Worm (Caenorhabditis elegans): ENCODE data around the gene kdin-1.

kdin-1 gene

DNA sequence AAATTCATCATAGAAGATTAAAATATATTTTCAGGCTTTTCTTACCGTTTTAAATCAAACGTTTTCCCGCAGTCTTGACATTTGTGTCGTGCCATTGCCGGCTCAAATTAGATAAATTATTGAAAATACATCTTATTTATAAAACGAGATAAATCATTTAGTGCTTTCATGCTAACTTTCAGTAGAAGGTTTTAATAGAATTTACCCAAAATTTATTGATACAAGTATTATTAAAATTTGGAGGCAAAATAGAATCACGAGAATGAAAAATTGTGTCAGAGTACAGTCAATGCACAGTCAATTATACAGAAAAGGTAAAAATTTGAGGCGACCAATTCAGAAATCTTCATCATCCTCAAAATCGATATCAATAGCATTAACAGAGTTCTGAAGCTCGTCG is 40.0 kb downstream of the kdin-1 start, which contains the start of gene Y5F2A.4:
Gene Y5F2A.4 (minus strand): TSS at position 101 of the 400 bp plus-strand sequence.
- TF ChIP-seq ceh-28 (tag; optimal IDR thresholded peaks at IDR 0.05) (no peak), nhr-77 (tag; optimal IDR thresholded peaks at IDR 0.05) (no peak), egl-27 (tag; optimal IDR thresholded peaks at IDR 0.05) (no peak), eor-1 (tag; optimal IDR thresholded peaks at IDR 0.05) (no peak), lsy-12 (tag; optimal IDR thresholded peaks at IDR 0.05) (no peak), nhr-67 (tag; optimal IDR thresholded peaks at IDR 0.05) (no peak), ceh-9 (tag; optimal IDR thresholded peaks at IDR 0.05) (no peak), hmg-11 (tag; optimal IDR thresholded peaks at IDR 0.05) (no peak), ZK546.5 (tag; optimal IDR thresholded peaks at IDR 0.05) (no peak), ama-1 (optimal IDR thresholded peaks at IDR 0.05) (no peak), pha-4 (tag; optimal IDR thresholded peaks at IDR 0.05) (no peak), sea-2 (GFP tag; optimal IDR thresholded peaks at IDR 0.05) (no peak), egl-5 (tag; optimal IDR thresholded peaks at IDR 0.05) (no peak)

DNA sequence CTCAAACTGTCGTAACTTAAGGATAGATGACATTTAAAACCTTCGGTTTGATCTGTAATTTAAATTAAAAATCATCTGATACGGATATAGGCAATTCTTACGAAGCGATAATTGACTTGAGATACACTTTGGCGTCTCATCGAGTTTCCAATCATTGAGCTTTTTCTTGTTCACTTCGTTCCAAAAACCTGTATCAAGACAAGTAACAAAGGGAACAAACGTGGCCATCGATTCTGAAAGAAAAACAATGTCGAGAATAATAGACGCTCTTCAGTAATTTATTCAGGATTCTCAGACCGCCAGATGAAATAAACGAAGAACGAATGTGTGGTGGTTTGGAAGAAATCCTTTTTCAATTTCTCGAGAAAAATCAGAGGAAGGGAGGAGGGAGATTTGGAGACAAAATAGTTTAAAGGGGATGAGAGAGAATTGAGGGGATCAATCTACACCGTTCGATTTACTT is 42.4 kb downstream of the kdin-1 start, which contains the start of gene atg-7:
Gene atg-7 (minus strand): TSS at position 233 of the 463 bp plus-strand sequence.
- TF ChIP-seq nhr-43 (tag; optimal IDR thresholded peaks at IDR 0.05; ENCODE audit: poor library complexity, severe bottlenecking) (no peak), ceh-82 (tag; optimal IDR thresholded peaks at IDR 0.05) (no peak), ama-1 (optimal IDR thresholded peaks at IDR 0.05) (peak; percentile 94), pha-4 (tag; optimal IDR thresholded peaks at IDR 0.05) (peak; percentile 13), fkh-2 (tag; optimal IDR thresholded peaks at IDR 0.05) (no peak), lin-39 (tag; optimal IDR thresholded peaks at IDR 0.05) (no peak), lsy-12 (tag; optimal IDR thresholded peaks at IDR 0.05) (peak; percentile 18), nhr-25 (tag; optimal IDR thresholded peaks at IDR 0.05) (no peak), nhr-11 (tag; optimal IDR thresholded peaks at IDR 0.05) (no peak), nhr-28 (tag; optimal IDR thresholded peaks at IDR 0.05) (no peak), tbx-2 (tag; optimal IDR thresholded peaks at IDR 0.05) (no peak)

DNA sequence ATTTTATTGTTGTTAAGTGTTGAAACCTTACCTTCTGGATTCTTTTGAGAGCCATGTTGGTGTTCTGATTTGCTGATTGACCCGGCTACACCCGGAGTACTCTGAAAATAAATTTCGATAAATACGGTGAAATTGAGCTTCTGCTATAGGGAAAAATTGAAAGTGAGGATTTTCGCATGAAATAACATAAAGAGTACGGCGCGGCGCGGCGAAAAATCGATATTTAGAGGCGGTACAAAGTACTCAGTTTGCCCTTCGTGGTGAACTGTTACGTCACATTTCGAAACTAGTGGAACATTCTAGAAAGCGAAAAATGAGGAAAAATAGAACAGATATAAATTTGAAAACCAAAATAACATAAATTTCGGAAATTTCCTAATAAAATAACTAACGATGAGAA is 43.7 kb downstream of the kdin-1 start, which contains the start of gene let-70:
Gene let-70 (minus strand): TSS at position 101 of the 400 bp plus-strand sequence.
- no peak for TF ChIP-seq lin-15B (tag; optimal IDR thresholded peaks at IDR 0.05)
- TF ChIP-seq zag-1 (tag; optimal IDR thresholded peaks at IDR 0.05), result no peak
- no peak for TF ChIP-seq unc-39 (tag; optimal IDR thresholded peaks at IDR 0.05)
- no peak for TF ChIP-seq aly-2 (tag; optimal IDR thresholded peaks at IDR 0.05)
- TF ChIP-seq unc-62 (GFP tag; optimal IDR thresholded peaks at IDR 0.05), result no peak
- TF ChIP-seq elt-3 (tag; optimal IDR thresholded peaks at IDR 0.05), result no peak
- no peak for TF ChIP-seq mdl-1 (tag; optimal IDR thresholded peaks at IDR 0.05)
- TF ChIP-seq lsy-12 (tag; optimal IDR thresholded peaks at IDR 0.05), result no peak
- no peak for TF ChIP-seq nhr-25 (tag; optimal IDR thresholded peaks at IDR 0.05)
- no peak for TF ChIP-seq nhr-67 (tag; optimal IDR thresholded peaks at IDR 0.05)
- no peak for TF ChIP-seq nhr-237 (tag; optimal IDR thresholded peaks at IDR 0.05)
- no peak for TF ChIP-seq hmg-11 (tag; optimal IDR thresholded peaks at IDR 0.05)

DNA sequence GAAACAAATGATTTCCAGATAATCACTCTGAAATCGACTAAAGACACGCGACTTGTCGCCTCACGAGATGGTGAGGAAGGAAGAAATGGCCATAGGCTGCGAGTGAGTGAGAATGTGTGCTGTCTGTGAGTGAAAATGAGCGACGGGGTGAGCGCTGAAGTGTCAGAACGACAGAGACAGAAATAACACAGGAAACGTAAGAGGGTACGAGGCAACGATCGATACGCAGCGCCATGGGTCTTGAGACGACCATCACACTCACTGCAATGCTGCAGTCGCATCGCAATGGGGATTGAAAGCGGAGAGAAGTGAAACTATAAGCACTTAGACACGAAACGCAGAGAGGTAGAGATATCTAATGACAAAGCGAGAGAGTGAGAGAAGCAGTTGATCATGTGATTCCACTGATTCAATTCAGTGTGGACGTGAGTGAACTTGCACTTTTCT is 44.4 kb downstream of the kdin-1 start:
- TF ChIP-seq nhr-76 (tag; optimal IDR thresholded peaks at IDR 0.05) (peak; percentile 54), R02D3.7 (tag; optimal IDR thresholded peaks at IDR 0.05) (peak; percentile 74), ama-1 (optimal IDR thresholded peaks at IDR 0.05) (peak; percentile 89), mdl-1 (tag; optimal IDR thresholded peaks at IDR 0.05) (peak; percentile 13), nfya-1 (tag; optimal IDR thresholded peaks at IDR 0.05; ENCODE audit: insufficient read depth) (peak; percentile 94), mml-1 (tag; optimal IDR thresholded peaks at IDR 0.05) (no peak), ceh-82 (tag; optimal IDR thresholded peaks at IDR 0.05) (peak; percentile 22), ZK546.5 (tag; optimal IDR thresholded peaks at IDR 0.05) (peak; percentile 16), nhr-23 (tag; optimal IDR thresholded peaks at IDR 0.05) (peak; percentile 92), jun-1 (tag; optimal IDR thresholded peaks at IDR 0.05) (peak; percentile 92), ztf-4 (tag; optimal IDR thresholded peaks at IDR 0.05) (peak; percentile 20), nhr-28 (tag; optimal IDR thresholded peaks at IDR 0.05) (no peak), elt-2 (tag; optimal IDR thresholded peaks at IDR 0.05) (peak; percentile 80), ceh-28 (tag; optimal IDR thresholded peaks at IDR 0.05) (peak; percentile 96), ceh-16 (tag; optimal IDR thresholded peaks at IDR 0.05) (no peak), zag-1 (tag; optimal IDR thresholded peaks at IDR 0.05) (peak; percentile 91), nhr-43 (tag; optimal IDR thresholded peaks at IDR 0.05; ENCODE audit: poor library complexity, severe bottlenecking) (peak; percentile 86), nhr-77 (tag; optimal IDR thresholded peaks at IDR 0.05) (peak; percentile 16), lin-15B (tag; optimal IDR thresholded peaks at IDR 0.05) (peak; percentile 83), nhr-11 (tag; optimal IDR thresholded peaks at IDR 0.05) (peak; percentile 83), elt-1 (tag; optimal IDR thresholded peaks at IDR 0.05) (peak; percentile 12), aly-2 (tag; optimal IDR thresholded peaks at IDR 0.05) (no peak), lsy-12 (tag; optimal IDR thresholded peaks at IDR 0.05) (peak; percentile 88), daf-12 (tag; optimal IDR thresholded peaks at IDR 0.05) (no peak), skn-1 (tag; optimal IDR thresholded peaks at IDR 0.05) (peak; percentile 80), eor-1 (tag; optimal IDR thresholded peaks at IDR 0.05) (no peak), nhr-25 (tag; optimal IDR thresholded peaks at IDR 0.05) (peak; percentile 96), snpc-4 (tag; optimal IDR thresholded peaks at IDR 0.05) (peak; percentile 55), unc-39 (tag; optimal IDR thresholded peaks at IDR 0.05) (no peak), nhr-12 (tag; optimal IDR thresholded peaks at IDR 0.05) (no peak), fkh-10 (GFP tag; optimal IDR thresholded peaks at IDR 0.05) (peak; percentile 49), hmg-11 (tag; optimal IDR thresholded peaks at IDR 0.05) (peak; percentile 99), elt-3 (tag; optimal IDR thresholded peaks at IDR 0.05) (peak in 1 of 3 experiments; percentile 1), pha-4 (tag; optimal IDR thresholded peaks at IDR 0.05) (peak; percentile 88), lin-39 (tag; optimal IDR thresholded peaks at IDR 0.05) (peak; percentile 91)

All from whole organism, L3 larva.